Worm (Caenorhabditis elegans) whole organism, midembryonic: ENCODE data around the gene clh-5.

Source experiments
- cog-1 ChIP-seq: sonication (generic microtip); optimal IDR thresholded peaks from 2 replicates; lab custom pipeline; 2016; ENCODE audit warnings: missing genetic modification characterization, missing compliant biosample characterization
- flt-1 ChIP-seq: fragments of 200-800 bp; sonication (Bioruptor generic); IDR thresholded peaks from 2 replicates; pipeline ENCODE4 v1.3.6; 2022; ENCODE audit warnings: missing genetic modification characterization, missing compliant biosample characterization
- ref-1 ChIP-seq: fragments of 200-800 bp; sonication (Bioruptor generic); conservative IDR thresholded peaks from 2 replicates; pipeline ENCODE4 v1.3.6; 2022; ENCODE audit warnings: missing genetic modification reagents, missing genetic modification characterization, missing compliant biosample characterization
- ztf-29 ChIP-seq: fragments of 200-800 bp; sonication (Bioruptor generic); IDR thresholded peaks from 2 replicates; pipeline ENCODE4 v1.3.6; 2022; ENCODE audit warnings: missing genetic modification reagents, missing genetic modification characterization, missing compliant biosample characterization

- no peak for TF ChIP-seq cog-1 (tag; lab: Kevin White, UChicago)
- no peak for TF ChIP-seq flt-1 (GFP tag; lab: Robert Waterston, UW)
- no peak for TF ChIP-seq ref-1 (GFP tag; lab: Robert Waterston, UW)
- TF ChIP-seq ztf-29 (GFP tag; lab: Robert Waterston, UW): no peak
These were observed at the start of gene clh-5 for ce11 chrII:9098505-9098904.
